Worm (Caenorhabditis elegans): ENCODE data around the gene T04C12.33.

Gene T04C12.33

DNA sequence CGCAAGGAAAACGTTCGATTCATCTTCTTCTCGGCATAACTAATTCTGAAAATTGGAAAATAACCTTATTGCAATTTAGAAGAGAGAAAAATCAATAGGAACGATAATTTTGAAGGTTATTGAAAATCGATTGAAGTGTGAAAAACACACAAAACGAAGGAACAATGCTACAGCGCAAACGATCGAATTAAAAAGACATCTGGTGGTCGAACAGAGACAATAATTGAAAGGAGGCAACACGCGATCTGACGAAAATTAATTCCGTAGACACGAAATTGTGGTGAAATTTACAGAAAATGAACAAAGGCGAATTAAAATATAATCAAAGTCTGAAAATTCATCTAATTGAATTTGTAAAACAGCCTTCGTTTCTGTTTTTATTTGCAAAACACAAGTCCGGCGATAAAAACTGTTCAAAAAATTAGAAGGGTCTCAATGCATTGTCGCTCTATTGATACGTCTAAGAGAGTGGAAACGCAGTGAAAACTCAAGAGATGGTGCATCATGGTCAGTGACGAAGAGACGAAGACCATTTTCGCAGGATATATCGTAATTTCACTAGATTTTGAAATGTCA, 12.6 kb upstream of the T04C12.33 start, which contains the start of gene pak-2 (continued):
- TF ChIP-seq B0261.1 (tag; optimal IDR thresholded peaks at IDR 0.05) (peak; percentile 1), snpc-1.1 (tag; optimal IDR thresholded peaks at IDR 0.05; ENCODE audit: insufficient read depth) (no peak), egl-18 (GFP tag; IDR thresholded peaks at IDR 0.05) (no peak), lin-54 (GFP tag; optimal IDR thresholded peaks at IDR 0.05) (peak; percentile 48), F22D6.2 (tag; optimal IDR thresholded peaks at IDR 0.05) (no peak), hsf-1 (GFP tag; IDR thresholded peaks at IDR 0.05) (no peak), pbrm-1 (GFP tag; IDR thresholded peaks at IDR 0.05) (peak; percentile 54; the same call in 1 of the 2 replicates), nhr-179 (tag; optimal IDR thresholded peaks at IDR 0.05) (no peak), ztf-6 (GFP tag; IDR thresholded peaks at IDR 0.05) (no peak), dox-1 (GFP tag; IDR thresholded peaks at IDR 0.05) (no peak; the same call in 1 of the 2 replicates), Y53G8AR.9 (GFP tag; conservative IDR thresholded peaks at IDR 0.05) (no peak), ccch-3 (GFP tag; optimal IDR thresholded peaks at IDR 0.05) (peak; percentile 73), ceh-27 (GFP tag; optimal IDR thresholded peaks at IDR 0.05) (peak; percentile 84), nfyb-1 (GFP tag; IDR thresholded peaks at IDR 0.05) (no peak), xnd-1 (tag; optimal IDR thresholded peaks at IDR 0.05) (no peak), rpc-1 (optimal IDR thresholded peaks at IDR 0.05) (no peak), rpc-1 (tag; optimal IDR thresholded peaks at IDR 0.05) (no peak), ztf-3 (GFP tag; optimal IDR thresholded peaks at IDR 0.05) (no peak), attf-3 (GFP tag; conservative IDR thresholded peaks at IDR 0.05) (peak; percentile 51; the same call in 1 of the 2 replicates), chd-7 (tag; optimal IDR thresholded peaks at IDR 0.05) (no peak), let-526 (GFP tag; IDR thresholded peaks at IDR 0.05) (no peak), unc-130 (GFP tag; optimal IDR thresholded peaks at IDR 0.05) (no peak), Y79H2A.3 (GFP tag; conservative IDR thresholded peaks at IDR 0.05) (no peak), ceh-100 (GFP tag; IDR thresholded peaks at IDR 0.05) (peak; percentile 96), bed-2 (GFP tag; IDR thresholded peaks at IDR 0.05) (0 out of 2 replicates have a peak, but pooled peaks have one; percentile 69), gei-17 (GFP tag; optimal IDR thresholded peaks at IDR 0.05) (no peak), mcd-1 (GFP tag; IDR thresholded peaks at IDR 0.05) (peak; percentile 88), F37B4.10 (GFP tag; IDR thresholded peaks at IDR 0.05) (no peak), hmg-20 (GFP tag; IDR thresholded peaks at IDR 0.05) (no peak), ceh-40 (GFP tag; IDR thresholded peaks at IDR 0.05) (no peak), C17E4.6 (GFP tag; IDR thresholded peaks at IDR 0.05) (no peak), cebp-2 (GFP tag; IDR thresholded peaks at IDR 0.05) (no peak), ceh-79 (tag; optimal IDR thresholded peaks at IDR 0.05) (no peak), Y53F4B.3 (GFP tag; IDR thresholded peaks at IDR 0.05) (no peak), tlf-1 (GFP tag; optimal IDR thresholded peaks at IDR 0.05) (no peak), ekl-4 (GFP tag; IDR thresholded peaks at IDR 0.05) (no peak), F57C9.4 (tag; optimal IDR thresholded peaks at IDR 0.05) (no peak), sptf-2 (GFP tag; optimal IDR thresholded peaks at IDR 0.05) (no peak), ztf-26 (tag; optimal IDR thresholded peaks at IDR 0.05) (no peak), madf-8 (GFP tag; conservative IDR thresholded peaks at IDR 0.05) (no peak), bed-1 (GFP tag; IDR thresholded peaks at IDR 0.05) (no peak), ztf-22 (GFP tag; optimal IDR thresholded peaks at IDR 0.05) (no peak), sea-2 (GFP tag; IDR thresholded peaks at IDR 0.05) (no peak), snpc-4 (GFP tag; optimal IDR thresholded peaks at IDR 0.05) (no peak), snpc-4 (tag; optimal IDR thresholded peaks at IDR 0.05) (peak in 1 of 4 experiments; percentile 38), nfya-2 (GFP tag; IDR thresholded peaks at IDR 0.05) (no peak), ceh-91 (GFP tag; IDR thresholded peaks at IDR 0.05) (no peak), nhr-27 (tag; optimal IDR thresholded peaks at IDR 0.05) (no peak), tbp1 (GFP tag; optimal IDR thresholded peaks at IDR 0.05) (peak; percentile 30), B0019.2 (GFP tag; conservative IDR thresholded peaks at IDR 0.05) (no peak)
